Fruit fly (Drosophila melanogaster): ENCODE measurements around the gene glec.
A peak's percentile ranks its signal among the peaks of the same experiment; 100 is the strongest.

DNA sequence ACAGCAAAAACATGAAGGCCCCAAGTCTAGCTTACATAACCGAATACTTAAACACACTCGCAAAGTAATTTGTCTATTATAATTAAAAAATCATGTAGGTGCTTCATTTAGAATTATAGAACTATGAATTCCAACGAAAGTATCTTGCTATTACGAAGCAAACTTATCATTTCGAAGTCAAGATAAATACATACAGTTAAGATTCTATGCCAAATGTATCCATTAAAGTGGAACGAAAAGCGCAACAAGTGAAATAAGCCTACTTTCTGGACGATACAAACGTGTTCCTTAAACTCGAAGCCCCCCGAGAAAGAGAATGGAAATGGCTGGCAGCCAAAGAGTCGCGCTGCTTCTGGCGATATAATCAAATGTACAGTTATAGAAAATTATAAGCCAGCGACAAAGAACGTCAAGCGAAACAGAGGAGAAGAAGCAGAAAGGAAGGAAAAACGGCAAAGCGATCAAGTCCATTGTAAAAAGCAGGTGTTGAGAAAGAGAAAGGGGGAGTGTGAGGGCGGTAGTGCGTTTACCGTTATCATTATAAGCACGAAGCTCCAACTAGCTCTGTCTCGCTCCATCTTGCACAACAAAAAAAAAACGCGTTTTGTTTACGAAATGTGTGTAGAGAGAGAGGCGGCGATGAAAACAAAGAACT lies 3.4 kb downstream of the glec start:
- TF ChIP-seq Dif (GFP tag; optimal IDR thresholded peaks at IDR 0.05; ENCODE audit: partially characterized antibody) = no peak
- no peak for TF ChIP-seq h (GFP tag; optimal IDR thresholded peaks at IDR 0.05)
- no peak for TF ChIP-seq usp (GFP tag; optimal IDR thresholded peaks at IDR 0.05)
- peak; percentile 75 for TF ChIP-seq psq (GFP tag; optimal IDR thresholded peaks at IDR 0.05)
- TF ChIP-seq OdsH (GFP tag; optimal IDR thresholded peaks at IDR 0.05) = peak; percentile 7
- TF ChIP-seq Hr83 (GFP tag; optimal IDR thresholded peaks at IDR 0.05; ENCODE audit: poor library complexity, severe bottlenecking) = peak; percentile 2
- peak; percentile 9 for TF ChIP-seq fru (GFP tag; optimal IDR thresholded peaks at IDR 0.05)
- TF ChIP-seq jim (GFP tag; optimal IDR thresholded peaks at IDR 0.05) = no peak
- no peak for TF ChIP-seq dmrt93B (GFP tag; optimal IDR thresholded peaks at IDR 0.05)

Data from whole organism, wandering third instar larva.